Fruit fly (Drosophila melanogaster): Measurements from ENCODE around the gene Nadsyn.

Gene Nadsyn

DNA sequence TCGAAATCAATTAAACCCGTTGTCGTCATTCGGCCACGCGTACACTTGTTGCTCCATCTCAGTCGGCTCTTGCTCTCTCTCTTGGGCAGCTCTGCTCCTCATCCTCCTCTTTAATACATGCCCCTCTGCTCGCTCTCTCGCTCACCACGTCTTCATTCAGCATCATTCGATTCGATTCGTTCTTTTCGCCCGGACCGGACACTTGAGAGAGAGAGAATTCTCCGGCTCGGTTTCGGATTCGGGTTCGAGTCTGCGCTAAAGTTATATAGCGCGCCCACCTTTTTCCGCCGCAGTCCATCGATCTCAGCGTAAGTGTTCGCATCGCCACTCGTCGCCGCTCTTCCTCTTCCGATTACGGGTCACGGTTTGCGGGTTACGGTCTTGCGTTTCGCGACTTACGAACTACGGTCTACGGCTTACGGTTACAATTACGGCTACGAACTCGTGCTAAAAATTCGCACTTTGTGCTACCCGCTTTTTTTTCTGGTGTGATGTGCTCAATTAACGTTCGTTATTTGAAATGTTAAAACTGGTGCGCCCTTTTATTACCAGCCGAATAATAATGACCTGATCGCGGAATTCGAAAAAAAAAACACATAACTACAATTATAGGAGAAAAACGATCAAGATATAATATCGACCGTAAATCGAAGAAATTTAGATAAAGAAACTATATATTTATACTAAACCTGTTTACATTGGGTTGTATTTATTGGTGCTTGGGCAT, 76.0 kb downstream of the Nadsyn start:
- TF ChIP-seq CG17801 (GFP tag; optimal IDR thresholded peaks at IDR 0.05; ENCODE audit: partially characterized antibody) = peak; percentile 8

DNA sequence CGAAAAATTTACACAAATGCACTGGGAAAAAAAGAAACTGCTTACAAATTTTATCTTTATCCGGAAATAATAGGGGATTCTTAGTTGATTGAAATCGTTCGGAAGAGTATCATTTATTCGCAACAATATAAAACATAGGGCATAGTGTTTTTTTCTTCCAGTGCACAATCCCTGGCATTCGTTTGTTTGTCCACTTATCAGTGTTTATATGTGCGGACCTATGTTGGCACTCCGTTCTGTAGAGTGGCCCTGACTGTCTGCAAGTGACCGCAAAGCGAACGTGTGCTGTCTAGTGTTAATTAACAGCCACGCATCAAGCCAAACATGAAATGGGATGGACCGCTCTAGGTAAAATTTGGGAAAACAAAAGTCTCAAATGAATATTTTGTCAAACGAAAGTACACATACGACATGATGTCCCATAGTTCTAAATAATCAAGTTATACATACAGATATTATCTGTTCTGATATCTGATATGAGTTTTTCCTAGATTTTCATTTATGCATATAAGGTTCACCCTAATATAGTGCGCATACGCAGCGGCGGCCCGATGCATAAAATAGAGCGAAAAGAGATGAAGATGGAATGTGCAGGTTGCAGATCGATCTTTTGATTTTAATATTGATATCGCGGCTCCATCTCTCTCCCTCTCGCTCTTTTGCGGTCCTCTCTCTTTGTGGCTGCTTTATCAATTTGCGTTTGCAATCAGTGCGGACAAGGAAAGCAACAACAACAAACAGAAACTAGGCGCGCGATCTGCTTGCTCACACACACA, 76.8 kb downstream of the Nadsyn start:
- TF ChIP-seq CG17801 (GFP tag; optimal IDR thresholded peaks at IDR 0.05; ENCODE audit: partially characterized antibody) = peak; percentile 81

DNA sequence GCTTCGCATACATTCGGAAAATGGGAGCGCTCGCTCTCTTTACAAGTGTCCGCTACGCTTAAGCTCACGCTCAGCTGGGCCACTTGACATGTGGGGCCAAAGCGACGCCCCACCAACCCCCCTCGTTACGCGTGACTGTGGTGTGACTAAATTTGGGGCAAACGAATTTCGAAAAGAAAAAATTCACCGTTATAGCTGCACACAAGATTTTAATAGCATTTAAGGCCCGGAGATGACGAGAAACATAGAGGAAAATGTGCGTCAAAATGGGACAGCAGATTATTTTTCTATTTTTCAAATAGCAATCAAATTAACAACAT, 77.4 kb downstream of the Nadsyn start:
- no peak for TF ChIP-seq CG17801 (GFP tag; optimal IDR thresholded peaks at IDR 0.05; ENCODE audit: partially characterized antibody)

DNA sequence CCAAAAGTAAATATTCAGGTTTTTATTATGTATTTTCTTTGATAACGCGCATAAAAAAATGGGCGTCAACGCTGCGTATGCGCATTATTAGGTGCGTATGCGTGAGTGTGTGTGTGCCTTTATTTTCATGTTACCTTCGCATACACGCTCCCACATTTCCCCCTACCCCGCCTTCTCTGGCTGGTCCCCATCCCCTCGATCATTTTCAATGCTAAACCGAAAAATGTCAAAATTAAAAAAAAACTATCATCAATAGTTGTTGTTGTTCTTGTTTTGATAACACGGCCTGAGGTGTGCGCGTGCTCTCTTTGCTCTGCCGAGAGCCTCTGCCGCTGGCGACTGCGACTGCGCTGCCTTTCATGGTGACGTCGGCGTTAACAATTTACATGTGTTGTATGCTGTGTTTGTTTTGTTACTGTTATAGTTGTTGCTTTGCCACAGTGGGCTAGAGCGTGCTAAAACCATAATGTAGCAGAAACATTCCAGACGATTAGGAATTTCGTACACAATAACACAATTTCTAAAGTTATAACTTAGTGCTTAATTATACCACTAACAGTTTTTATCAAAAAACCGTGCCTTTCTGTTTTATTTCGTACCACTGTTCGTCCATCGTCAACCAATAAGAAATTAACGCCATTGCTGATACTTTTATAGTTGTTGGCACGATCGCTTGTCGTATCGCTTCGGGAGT, 77.9 kb downstream of the Nadsyn start:
- TF ChIP-seq CG17801 (GFP tag; optimal IDR thresholded peaks at IDR 0.05; ENCODE audit: partially characterized antibody) = peak; percentile 97

DNA sequence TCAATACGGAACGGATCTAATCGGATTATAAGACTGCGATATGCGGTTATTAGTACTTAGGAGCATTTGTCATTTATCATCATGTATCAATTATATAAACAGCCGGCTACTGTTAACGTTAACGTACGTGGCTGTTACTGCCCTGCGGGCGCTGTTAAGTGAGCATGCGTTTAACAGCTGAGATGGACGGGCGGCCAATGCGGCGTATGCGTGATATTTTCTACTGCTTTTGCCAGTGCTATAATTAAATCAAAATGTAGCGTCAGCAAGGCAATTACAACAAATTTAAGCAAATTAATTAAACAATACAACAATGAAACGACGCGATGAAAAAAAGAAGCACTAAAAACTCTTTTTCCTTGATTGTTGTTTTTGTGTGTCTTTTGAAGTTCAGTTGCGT, 80.5 kb downstream of the Nadsyn start:
- no peak for TF ChIP-seq CG17801 (GFP tag; optimal IDR thresholded peaks at IDR 0.05; ENCODE audit: partially characterized antibody)

DNA sequence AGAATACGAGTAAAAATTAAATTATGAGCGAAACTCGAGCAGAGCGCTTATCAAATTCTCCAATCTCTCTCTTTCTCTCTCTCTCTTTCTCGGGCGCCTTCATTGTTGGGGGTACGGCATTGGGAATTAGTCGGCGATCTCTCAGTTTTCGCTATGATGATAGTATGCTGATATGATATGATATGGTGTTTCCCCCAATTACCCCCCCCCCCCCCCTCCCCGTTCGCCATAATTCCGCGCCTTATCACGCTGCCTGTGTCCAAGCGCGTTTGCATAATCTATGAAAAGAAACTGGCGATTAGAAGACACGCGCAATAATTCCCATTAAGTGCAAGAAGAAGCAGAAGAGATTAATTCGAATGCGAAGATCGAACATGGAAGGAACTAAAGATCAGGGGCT, 81.3 kb downstream of the Nadsyn start:
- TF ChIP-seq CG17801 (GFP tag; optimal IDR thresholded peaks at IDR 0.05; ENCODE audit: partially characterized antibody) = no peak

DNA sequence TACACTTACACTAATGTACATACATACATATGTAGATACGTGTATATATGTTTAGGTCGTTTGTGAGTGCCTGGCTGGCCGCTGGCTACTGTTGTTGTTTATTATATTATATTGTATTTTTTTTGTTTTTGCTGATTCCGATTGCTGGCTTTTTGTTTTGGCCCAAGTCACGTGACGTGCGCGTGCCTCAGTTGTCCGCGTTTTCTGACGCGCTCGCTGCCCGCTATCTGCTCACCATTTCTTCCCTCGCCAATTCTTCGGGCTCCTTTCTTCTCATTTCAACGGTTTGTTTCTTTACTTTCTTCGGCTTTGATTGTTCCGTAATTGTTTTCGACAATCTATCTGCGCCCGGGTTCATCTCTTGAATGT, 83.1 kb downstream of the Nadsyn start:
- no peak for TF ChIP-seq CG17801 (GFP tag; optimal IDR thresholded peaks at IDR 0.05; ENCODE audit: partially characterized antibody)
